Fruit fly (Drosophila melanogaster): ENCODE data around the gene Hira.

Hira gene

dm6 chrX:7707350-7708241 lies 14.3 kb upstream of the Hira start:
- no peak for TF ChIP-seq CG17801 (GFP tag; optimal IDR thresholded peaks at IDR 0.05; ENCODE audit: partially characterized antibody)

- TF ChIP-seq CG17801 (GFP tag; optimal IDR thresholded peaks at IDR 0.05; ENCODE audit: partially characterized antibody): peak; percentile 90
Measured at dm6 chrX:7708942-7709707, 12.8 kb upstream of the Hira start, which contains the start of gene CHES-1-like. Gene CHES-1-like, minus strand, starts transcription at chrX:7709385.

DNA sequence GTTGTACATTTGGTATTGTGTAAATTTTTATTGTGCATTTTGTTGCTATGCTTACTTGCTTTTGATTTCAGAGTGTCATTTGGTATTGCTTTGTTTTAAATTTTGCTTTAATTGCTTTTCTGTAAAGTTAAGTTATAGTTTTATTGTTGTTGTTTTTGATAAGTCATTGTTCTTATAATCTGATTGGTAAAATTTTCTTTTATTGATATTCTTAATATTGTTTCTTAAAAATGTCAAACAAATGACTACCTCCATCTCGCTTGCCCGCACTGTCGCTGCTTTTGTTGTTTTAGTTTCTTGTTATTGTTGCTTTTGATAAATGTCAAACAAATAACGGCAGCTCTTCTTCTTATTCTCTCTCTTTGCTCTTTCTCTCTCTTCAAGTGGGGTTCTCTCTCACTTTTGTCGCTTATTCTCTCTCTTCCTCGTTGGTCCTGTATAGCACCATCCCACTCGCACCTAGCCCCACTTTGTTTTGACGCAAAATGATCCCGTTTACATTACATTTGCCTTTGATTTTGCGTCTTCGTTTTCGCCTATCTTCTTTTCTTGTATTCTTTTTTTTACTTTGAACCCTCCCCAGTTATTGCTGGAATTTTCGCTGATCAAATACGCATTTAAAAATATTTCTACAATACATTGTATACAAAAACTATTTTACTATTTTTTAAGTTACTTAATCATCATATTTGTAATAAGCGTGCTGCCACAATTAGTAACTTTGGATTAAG lies 12.0 kb upstream of the Hira start:
- TF ChIP-seq CG17801 (GFP tag; optimal IDR thresholded peaks at IDR 0.05; ENCODE audit: partially characterized antibody): no peak

- peak; percentile 74 for TF ChIP-seq CG17801 (GFP tag; optimal IDR thresholded peaks at IDR 0.05; ENCODE audit: partially characterized antibody)
Measured at dm6 chrX:7710439-7711154, 11.3 kb upstream of the Hira start.

dm6 chrX:7715433-7715832 lies 6.5 kb upstream of the Hira start:
- TF ChIP-seq CG17801 (GFP tag; optimal IDR thresholded peaks at IDR 0.05; ENCODE audit: partially characterized antibody): no peak

DNA sequence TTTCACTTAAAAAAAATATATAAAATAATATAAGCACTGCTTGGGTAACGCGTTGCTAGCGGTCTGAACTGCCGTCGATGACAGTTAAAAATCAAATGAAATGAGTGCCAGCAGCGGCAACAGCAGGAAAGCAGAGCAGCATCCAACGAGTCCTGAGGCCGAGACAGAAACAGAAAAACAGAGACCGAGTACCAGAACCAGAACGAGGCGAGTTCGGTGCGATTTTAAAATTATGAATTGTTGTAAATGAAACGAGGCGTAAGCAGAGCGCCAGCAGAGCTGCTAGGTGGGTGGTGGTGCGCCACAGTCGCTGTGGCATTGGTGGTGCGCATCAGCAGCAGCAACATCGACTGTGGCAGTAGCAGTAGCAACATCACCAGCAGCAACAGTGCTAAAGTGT lies 4.1 kb upstream of the Hira start, which contains the start of gene CG15478:
CG15478 (minus strand) TSS at position 101 of the 400 bp plus-strand sequence.
- no peak for TF ChIP-seq CG17801 (GFP tag; optimal IDR thresholded peaks at IDR 0.05; ENCODE audit: partially characterized antibody)

- TF ChIP-seq CG17801 (GFP tag; optimal IDR thresholded peaks at IDR 0.05; ENCODE audit: partially characterized antibody): no peak
Measured at dm6 chrX:7728251-7729164, 6.6 kb downstream of the Hira start, which contains the start of the genes NELF-B and CG12155. Gene NELF-B, minus strand, starts transcription at chrX:7728361. Gene CG12155, plus strand, starts transcription at chrX:7728755.

dm6 chrX:7734131-7734930 lies 12.4 kb downstream of the Hira start, which contains the start of the genes Pdp and Rab39:
Gene Pdp, minus strand, starts transcription at chrX:7734651.
Gene Rab39, plus strand, starts transcription at chrX:7734923.
- peak; percentile 89 for TF ChIP-seq CG17801 (GFP tag; optimal IDR thresholded peaks at IDR 0.05; ENCODE audit: partially characterized antibody)

- no peak for TF ChIP-seq CG17801 (GFP tag; optimal IDR thresholded peaks at IDR 0.05; ENCODE audit: partially characterized antibody)
Measured at dm6 chrX:7735262-7735661, 13.3 kb downstream of the Hira start.

DNA sequence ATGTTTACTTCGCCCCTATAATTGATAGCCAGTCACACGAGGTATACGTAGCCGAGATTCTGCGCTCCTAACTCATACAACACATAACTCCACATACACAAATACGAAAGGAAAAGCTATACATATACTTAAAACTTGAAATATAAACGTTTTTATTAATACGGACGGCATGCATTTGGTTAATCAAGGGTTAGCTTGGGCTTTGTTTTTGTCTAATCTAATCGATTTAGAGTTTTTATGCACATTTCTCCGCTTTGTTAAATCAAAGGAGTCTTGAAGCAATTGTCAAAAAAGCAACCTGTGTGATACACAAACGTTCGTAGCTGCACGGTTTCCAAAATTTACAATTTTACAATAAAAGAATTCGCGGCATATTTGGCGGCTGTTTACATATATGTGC lies 14.7 kb downstream of the Hira start, which contains the start of gene Tom40:
Tom40 (plus strand) TSS at position 301 of the 400 bp plus-strand sequence.
- TF ChIP-seq CG17801 (GFP tag; optimal IDR thresholded peaks at IDR 0.05; ENCODE audit: partially characterized antibody): no peak

DNA sequence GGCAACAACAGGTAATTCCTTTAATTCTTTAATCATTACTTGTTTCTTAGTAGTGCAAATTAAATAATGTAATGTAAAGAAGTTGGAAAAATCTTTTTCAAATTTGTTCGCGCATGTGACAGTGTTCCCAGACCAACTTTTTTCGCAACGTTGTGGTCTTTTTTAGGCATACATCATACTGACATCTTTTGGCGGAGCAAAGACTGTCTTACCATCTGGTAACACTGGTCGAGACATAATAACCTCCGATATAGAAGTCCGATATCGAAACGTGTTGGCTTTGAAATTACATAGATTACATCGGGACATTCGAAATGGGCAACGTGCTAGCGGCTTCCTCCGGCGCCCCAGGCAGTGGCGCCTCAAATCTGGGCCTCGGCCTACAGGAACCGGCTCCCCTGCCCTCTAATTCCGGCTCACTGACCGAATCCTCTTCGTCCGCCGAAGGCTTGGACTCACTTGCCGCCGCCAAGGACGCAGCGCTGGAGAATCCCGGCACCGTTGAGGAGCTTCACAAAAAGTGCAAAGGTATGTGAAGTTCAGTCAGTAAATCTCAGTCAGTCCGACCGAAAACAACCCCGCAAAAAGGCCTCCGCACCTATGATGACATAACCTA lies 15.3 kb downstream of the Hira start:
- no peak for TF ChIP-seq CG17801 (GFP tag; optimal IDR thresholded peaks at IDR 0.05; ENCODE audit: partially characterized antibody)

DNA sequence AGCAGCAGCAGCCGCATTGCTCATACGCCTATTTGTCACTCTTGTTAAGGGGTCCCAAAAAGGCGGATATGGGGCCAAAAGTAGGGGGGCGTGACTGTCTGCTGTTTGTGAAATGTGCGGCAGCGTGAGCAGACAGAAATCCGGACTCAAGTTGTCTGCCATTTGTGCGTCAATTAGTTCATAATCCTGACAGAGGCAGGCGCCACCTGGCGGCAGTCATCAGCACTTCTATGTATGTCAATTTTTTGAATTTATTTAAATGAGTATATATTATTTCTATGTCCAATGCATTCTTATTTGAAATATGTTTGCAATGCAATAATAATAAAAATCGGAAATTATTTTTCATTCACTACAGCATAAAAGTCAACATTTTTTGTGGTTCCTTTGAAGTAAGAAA lies 22.1 kb downstream of the Hira start:
- TF ChIP-seq CG17801 (GFP tag; optimal IDR thresholded peaks at IDR 0.05; ENCODE audit: partially characterized antibody): no peak

All from ovary, adult (tissue).